Fruit fly (Drosophila melanogaster) whole organism, wandering third instar larva: ENCODE measurements around the gene Polr1B.

Experiments
- Abd-B ChIP-seq: fragments of >200 bp; optimal IDR thresholded peaks from 2 replicates; lab custom pipeline; 2017; ENCODE audit warnings: missing biosample characterization, missing genetic modification characterization
- br ChIP-seq: fragments of 200-800 bp; sonication (Bioruptor generic); optimal IDR thresholded peaks from 2 replicates; lab custom pipeline; 2016; ENCODE audit warnings: missing biosample characterization, missing genetic modification characterization
- h ChIP-seq: fragments of 200-800 bp; sonication (Bioruptor generic); optimal IDR thresholded peaks from 3 replicates; lab custom pipeline; 2016; ENCODE audit warnings: missing biosample characterization, mild to moderate bottlenecking, missing genetic modification characterization
- jim ChIP-seq: fragments of 175-275, 200-325 bp; sonication (Bioruptor generic); optimal IDR thresholded peaks from 2 replicates; lab custom pipeline; 2016; ENCODE audit warnings: missing biosample characterization, mild to moderate bottlenecking, missing genetic modification characterization
- lola ChIP-seq: fragments of >200 bp; optimal IDR thresholded peaks from 2 replicates; lab custom pipeline; 2017; ENCODE audit warnings: missing biosample characterization, missing genetic modification characterization
- psq ChIP-seq: fragments of 200-800 bp; sonication (Bioruptor generic); optimal IDR thresholded peaks from 3 replicates; lab custom pipeline; 2017; ENCODE audit warnings: missing biosample characterization, mild to moderate bottlenecking, missing genetic modification characterization, moderate library complexity
- usp ChIP-seq: fragments of >200 bp; optimal IDR thresholded peaks from 2 replicates; lab custom pipeline; 2017; ENCODE audit warnings: missing biosample characterization, missing genetic modification characterization

DNA sequence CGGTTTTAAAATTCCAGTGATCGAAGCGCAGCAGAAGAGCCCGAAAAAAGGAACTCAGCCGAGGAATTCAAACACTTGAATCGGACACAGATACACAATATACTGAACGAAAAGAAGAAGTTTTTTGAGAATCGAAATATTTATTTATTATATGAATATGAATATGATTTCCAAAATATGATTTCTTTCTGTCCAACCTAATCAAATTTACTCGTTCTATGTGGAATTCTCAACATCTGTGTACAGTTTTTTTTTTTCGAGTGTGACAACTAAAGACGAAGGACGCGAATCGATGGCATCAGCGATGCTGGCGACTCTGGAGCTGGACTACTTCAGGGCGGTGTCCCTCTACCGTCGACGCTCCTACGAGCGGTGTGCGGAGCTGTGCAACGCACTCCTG lies 19.1 kb downstream of the Polr1B start:
- TF ChIP-seq psq (peak; percentile 88), lola (no peak), Abd-B (GFP tag; lab: Kevin White, UChicago) (no peak), br (GFP tag; lab: Kevin White, UChicago) (peak; percentile 86), jim (no peak), usp (GFP tag; lab: Kevin White, UChicago) (no peak), h (GFP tag; lab: Kevin White, UChicago) (peak; percentile 94)
